Fruit fly (Drosophila melanogaster): ENCODE data around the gene Gr94a.

The Gr94a gene

DNA sequence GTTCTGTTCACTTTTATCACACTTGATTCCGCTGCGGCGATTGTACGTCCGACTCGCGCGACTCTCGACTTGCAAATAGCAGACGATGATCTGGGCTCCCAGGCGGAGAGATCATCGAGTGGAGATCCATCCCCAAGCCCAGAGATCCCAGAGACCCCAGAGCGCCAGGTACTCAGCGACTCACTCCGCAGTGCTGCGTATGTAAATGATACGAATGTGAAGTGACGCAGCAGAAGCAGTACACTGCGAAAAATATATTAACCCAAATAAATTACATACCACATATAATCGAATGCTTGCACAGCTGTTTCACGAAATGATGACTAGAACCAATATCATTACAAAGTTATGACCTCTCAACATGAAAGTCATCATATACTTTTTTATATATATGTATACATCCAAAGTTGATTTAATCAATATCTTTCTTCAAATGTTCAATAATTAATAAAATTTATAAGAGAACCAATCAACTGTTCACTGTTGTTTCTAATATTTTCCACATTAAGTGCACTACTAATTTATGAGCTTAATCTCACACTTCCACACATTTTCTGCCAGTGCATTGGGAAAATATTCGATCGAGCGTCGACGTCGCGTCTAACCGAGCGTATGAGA is 15.8 kb downstream of the Gr94a start, which contains the start of gene CG17111 (continued):
- TF ChIP-seq CG3847 (GFP tag; IDR thresholded peaks at IDR 0.05), result no peak
- TF ChIP-seq wor (GFP tag; IDR thresholded peaks at IDR 0.05), result 0 out of 2 replicates have a peak, but pooled peaks have one; percentile 13
- TF ChIP-seq Abd-B (GFP tag; optimal IDR thresholded peaks at IDR 0.05), result peak; percentile 22
- TF ChIP-seq CG4424 (GFP tag; optimal IDR thresholded peaks at IDR 0.05), result peak; percentile 26
- peak; percentile 46 for TF ChIP-seq HHEX (GFP tag; optimal IDR thresholded peaks at IDR 0.05)
- TF ChIP-seq Meics (GFP tag; optimal IDR thresholded peaks at IDR 0.05), result peak; percentile 36
- peak; percentile 37 for TF ChIP-seq fd96Cb (tag; optimal IDR thresholded peaks at IDR 0.05)
- TF ChIP-seq Awh (GFP tag; IDR thresholded peaks at IDR 0.05), result no peak
- TF ChIP-seq Ptx1 (GFP tag; IDR thresholded peaks at IDR 0.05), result peak; percentile 46
- TF ChIP-seq grau (tag; optimal IDR thresholded peaks at IDR 0.05), result no peak
- no peak for TF ChIP-seq en (GFP tag; optimal IDR thresholded peaks at IDR 0.05)
- TF ChIP-seq dmrt99B (tag; optimal IDR thresholded peaks at IDR 0.05), result peak; percentile 65
- no peak for TF ChIP-seq CG1024 (GFP tag; IDR thresholded peaks at IDR 0.05)
- peak; percentile 33 for TF ChIP-seq ATbp (GFP tag; optimal IDR thresholded peaks at IDR 0.05)
- peak; percentile 45 for TF ChIP-seq lab (GFP tag; optimal IDR thresholded peaks at IDR 0.05)
- TF ChIP-seq CG1647 (GFP tag; optimal IDR thresholded peaks at IDR 0.05), result no peak
- no peak for TF ChIP-seq nerfin-2 (GFP tag; IDR thresholded peaks at IDR 0.05; ENCODE audit: partially characterized antibody)
- TF ChIP-seq CG2678 (tag; optimal IDR thresholded peaks at IDR 0.05), result peak; percentile 70
- TF ChIP-seq tgo (GFP tag; IDR thresholded peaks at IDR 0.05), result peak; percentile 17; the same call in 1 of the 3 replicates
- no peak for TF ChIP-seq Aef1 (GFP tag; IDR thresholded peaks at IDR 0.05)
- no peak for TF ChIP-seq tx (GFP tag; optimal IDR thresholded peaks at IDR 0.05)
- peak; percentile 72 for TF ChIP-seq gem (tag; optimal IDR thresholded peaks at IDR 0.05)
- peak; percentile 4 for TF ChIP-seq Dek (tag; optimal IDR thresholded peaks at IDR 0.05)
- TF ChIP-seq sna (GFP tag; IDR thresholded peaks at IDR 0.05; ENCODE audit: partially characterized antibody), result no peak
- no peak for TF ChIP-seq Poxn (GFP tag; IDR thresholded peaks at IDR 0.05)
- no peak for TF ChIP-seq CG10959 (GFP tag; IDR thresholded peaks at IDR 0.05)
- TF ChIP-seq caup (GFP tag; optimal IDR thresholded peaks at IDR 0.05; ENCODE audit: severe bottlenecking), result peak; percentile 23
- TF ChIP-seq CG18599 (GFP tag; optimal IDR thresholded peaks at IDR 0.05), result peak; percentile 46
- TF ChIP-seq Mrtf (GFP tag; IDR thresholded peaks at IDR 0.05), result no peak
- TF ChIP-seq Scr (GFP tag; IDR thresholded peaks at IDR 0.05; ENCODE audit: partially characterized antibody), result no peak
- TF ChIP-seq croc (GFP tag; conservative IDR thresholded peaks at IDR 0.05), result no peak
- TF ChIP-seq tin (GFP tag; optimal IDR thresholded peaks at IDR 0.05), result peak; percentile 27
- no peak for TF ChIP-seq ci (GFP tag; IDR thresholded peaks at IDR 0.05)
- TF ChIP-seq CG9727 (GFP tag; optimal IDR thresholded peaks at IDR 0.05), result peak; percentile 44
- TF ChIP-seq CG7556 (GFP tag; optimal IDR thresholded peaks at IDR 0.05), result peak; percentile 66
- no peak for TF ChIP-seq CG32532 (GFP tag; IDR thresholded peaks at IDR 0.05)
- no peak for TF ChIP-seq kah (GFP tag; optimal IDR thresholded peaks at IDR 0.05)
- TF ChIP-seq HLH3B (GFP tag; IDR thresholded peaks at IDR 0.05), result no peak
- no peak for TF ChIP-seq Rfx (GFP tag; IDR thresholded peaks at IDR 0.05)
- peak; percentile 44 for TF ChIP-seq vvl (GFP tag; IDR thresholded peaks at IDR 0.05)
- peak; percentile 37 for TF ChIP-seq Hmr (GFP tag; optimal IDR thresholded peaks at IDR 0.05)
- no peak for TF ChIP-seq CG9215 (GFP tag; IDR thresholded peaks at IDR 0.05)
- TF ChIP-seq Hr51 (GFP tag; optimal IDR thresholded peaks at IDR 0.05), result peak in 1 of 2 experiments; percentile 71
- no peak for TF ChIP-seq CG12219 (GFP tag; optimal IDR thresholded peaks at IDR 0.05)
- no peak for TF ChIP-seq CG31388 (GFP tag; optimal IDR thresholded peaks at IDR 0.05)
- peak; percentile 43 for TF ChIP-seq CG8924 (tag; optimal IDR thresholded peaks at IDR 0.05)
- peak; percentile 52 for TF ChIP-seq CG15269 (tag; optimal IDR thresholded peaks at IDR 0.05)
- TF ChIP-seq HmgZ (tag; optimal IDR thresholded peaks at IDR 0.05), result no peak
- TF ChIP-seq CG1233 (GFP tag; optimal IDR thresholded peaks at IDR 0.05), result peak; percentile 4

Data from whole organism, embryonic.